Fruit fly (Drosophila melanogaster) whole organism, wandering third instar larva: ENCODE measurements around the gene CG4511.

Experiments used
- Hr78 ChIP-seq: fragments of >200 bp; optimal IDR thresholded peaks from 2 replicates; lab custom pipeline; 2017; ENCODE audit warnings: missing biosample characterization, missing genetic modification characterization
- Sp1 ChIP-seq: fragments of 200-800 bp; sonication (Bioruptor generic); optimal IDR thresholded peaks from 3 replicates; lab custom pipeline; 2019; ENCODE audit warnings: missing biosample characterization, mild to moderate bottlenecking, missing genetic modification characterization, moderate library complexity
- h ChIP-seq: fragments of 200-800 bp; sonication (Bioruptor generic); optimal IDR thresholded peaks from 3 replicates; lab custom pipeline; 2016; ENCODE audit warnings: missing biosample characterization, mild to moderate bottlenecking, missing genetic modification characterization

DNA sequence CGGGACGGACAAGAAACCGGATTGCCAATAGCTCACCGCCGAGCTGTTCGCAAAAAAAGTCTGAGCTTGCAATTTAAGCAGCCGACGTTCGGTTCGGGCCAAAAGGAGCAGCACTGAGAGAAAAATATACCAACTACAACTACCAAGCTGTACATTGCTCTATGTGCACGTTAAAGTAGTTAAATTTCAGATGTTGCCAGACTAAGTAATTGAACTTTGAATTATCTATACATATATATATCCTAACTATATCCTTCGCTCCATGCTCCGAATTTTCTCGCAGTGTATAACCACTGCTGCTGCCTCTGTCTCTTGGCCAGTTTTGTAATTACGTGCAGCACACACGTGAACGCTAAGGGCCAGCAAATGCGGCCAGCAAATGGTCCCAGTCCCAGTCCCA lies 19.4 kb upstream of the CG4511 start:
- TF ChIP-seq Sp1 (GFP tag; lab: Kevin White, UChicago) (peak; percentile 97), Hr78 (GFP tag; lab: Kevin White, UChicago) (no peak), h (GFP tag; lab: Kevin White, UChicago) (peak; percentile 97)
